Worm (Caenorhabditis elegans): Measurements from ENCODE around the gene klc-2.

klc-2 gene

DNA sequence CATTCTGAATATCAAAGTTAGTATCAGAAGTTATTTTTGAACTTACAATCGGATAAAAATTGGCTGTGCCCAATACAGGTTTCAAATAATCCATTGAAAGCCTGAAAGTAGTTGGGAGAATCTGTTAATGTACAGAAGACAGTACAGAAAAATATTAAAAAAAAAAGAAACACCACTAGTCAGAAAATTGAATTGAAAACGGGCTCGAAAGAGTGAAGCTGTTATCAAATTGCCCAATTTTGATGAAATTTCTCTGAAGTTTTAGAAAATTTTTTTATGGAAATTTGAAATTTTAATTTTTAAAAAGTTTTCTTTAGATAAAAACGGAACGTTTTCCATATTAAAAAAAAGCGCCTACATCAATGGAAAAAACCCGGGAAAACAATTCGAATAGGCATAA lies 14.1 kb downstream of the klc-2 start, which contains the start of gene C18C4.7:
Gene C18C4.7 (minus strand): TSS at position 101 of the 400 bp plus-strand sequence.
- TF ChIP-seq sea-2 (GFP tag; optimal IDR thresholded peaks at IDR 0.05) = no peak
- no peak for TF ChIP-seq lsy-12 (tag; optimal IDR thresholded peaks at IDR 0.05)
- TF ChIP-seq jun-1 (tag; optimal IDR thresholded peaks at IDR 0.05) = no peak
- TF ChIP-seq zag-1 (tag; optimal IDR thresholded peaks at IDR 0.05) = no peak
- TF ChIP-seq nhr-43 (tag; optimal IDR thresholded peaks at IDR 0.05; ENCODE audit: poor library complexity, severe bottlenecking) = no peak
- TF ChIP-seq pqm-1 (tag; optimal IDR thresholded peaks at IDR 0.05) = no peak

ce11 chrV:5559882-5560281 lies 21.3 kb downstream of the klc-2 start:
- TF ChIP-seq eor-1 (tag; optimal IDR thresholded peaks at IDR 0.05) = no peak
- TF ChIP-seq pha-4 (tag; optimal IDR thresholded peaks at IDR 0.05) = peak; percentile 50
- TF ChIP-seq ceh-16 (tag; optimal IDR thresholded peaks at IDR 0.05) = no peak
- TF ChIP-seq nhr-11 (tag; optimal IDR thresholded peaks at IDR 0.05) = no peak
- TF ChIP-seq unc-39 (tag; optimal IDR thresholded peaks at IDR 0.05) = no peak
- no peak for TF ChIP-seq lsy-12 (tag; optimal IDR thresholded peaks at IDR 0.05)
- no peak for TF ChIP-seq aly-2 (tag; optimal IDR thresholded peaks at IDR 0.05)
- TF ChIP-seq ceh-82 (tag; optimal IDR thresholded peaks at IDR 0.05) = no peak
- TF ChIP-seq ceh-28 (tag; optimal IDR thresholded peaks at IDR 0.05) = no peak
- TF ChIP-seq nhr-12 (tag; optimal IDR thresholded peaks at IDR 0.05) = no peak
- no peak for TF ChIP-seq fkh-2 (tag; optimal IDR thresholded peaks at IDR 0.05)
- TF ChIP-seq nhr-77 (tag; optimal IDR thresholded peaks at IDR 0.05) = no peak
- no peak for TF ChIP-seq nfya-1 (tag; optimal IDR thresholded peaks at IDR 0.05; ENCODE audit: insufficient read depth)
- no peak for TF ChIP-seq nhr-23 (tag; optimal IDR thresholded peaks at IDR 0.05)
- TF ChIP-seq elt-1 (tag; optimal IDR thresholded peaks at IDR 0.05) = no peak
- TF ChIP-seq nhr-237 (tag; optimal IDR thresholded peaks at IDR 0.05) = no peak
- no peak for TF ChIP-seq tbx-2 (tag; optimal IDR thresholded peaks at IDR 0.05)
- TF ChIP-seq elt-2 (tag; optimal IDR thresholded peaks at IDR 0.05) = peak; percentile 95
- TF ChIP-seq unc-62 (GFP tag; optimal IDR thresholded peaks at IDR 0.05) = no peak
- TF ChIP-seq nhr-25 (tag; optimal IDR thresholded peaks at IDR 0.05) = no peak
- no peak for TF ChIP-seq nhr-67 (tag; optimal IDR thresholded peaks at IDR 0.05)
- peak; percentile 94 for TF ChIP-seq pqm-1 (tag; optimal IDR thresholded peaks at IDR 0.05)
- TF ChIP-seq ztf-4 (tag; optimal IDR thresholded peaks at IDR 0.05) = no peak
- TF ChIP-seq ztf-11 (tag; optimal IDR thresholded peaks at IDR 0.05) = no peak
- no peak for TF ChIP-seq mml-1 (tag; optimal IDR thresholded peaks at IDR 0.05)
- no peak for TF ChIP-seq fos-1 (tag; optimal IDR thresholded peaks at IDR 0.05)
- no peak for TF ChIP-seq ama-1 (optimal IDR thresholded peaks at IDR 0.05)
- peak; percentile 4 for TF ChIP-seq jun-1 (tag; optimal IDR thresholded peaks at IDR 0.05)

ce11 chrV:5558590-5558989 lies 22.6 kb downstream of the klc-2 start, which contains the start of gene glb-5:
Gene glb-5 (plus strand): TSS chrV:5558890.
- TF ChIP-seq fkh-10 (GFP tag; optimal IDR thresholded peaks at IDR 0.05) (no peak), elt-2 (tag; optimal IDR thresholded peaks at IDR 0.05) (peak; percentile 24), nhr-43 (tag; optimal IDR thresholded peaks at IDR 0.05; ENCODE audit: poor library complexity, severe bottlenecking) (no peak), mml-1 (tag; optimal IDR thresholded peaks at IDR 0.05) (no peak)

ce11 chrV:5548497-5548896 lies 32.7 kb downstream of the klc-2 start:
- TF ChIP-seq elt-2 (tag; optimal IDR thresholded peaks at IDR 0.05) = no peak
- TF ChIP-seq aly-2 (tag; optimal IDR thresholded peaks at IDR 0.05) = no peak
- TF ChIP-seq lin-15B (tag; optimal IDR thresholded peaks at IDR 0.05) = no peak
- no peak for TF ChIP-seq unc-62 (GFP tag; optimal IDR thresholded peaks at IDR 0.05)
- TF ChIP-seq mdl-1 (tag; optimal IDR thresholded peaks at IDR 0.05) = no peak
- no peak for TF ChIP-seq nhr-76 (tag; optimal IDR thresholded peaks at IDR 0.05)
- TF ChIP-seq jun-1 (tag; optimal IDR thresholded peaks at IDR 0.05) = no peak
- TF ChIP-seq snpc-4 (tag; optimal IDR thresholded peaks at IDR 0.05) = no peak
- no peak for TF ChIP-seq nhr-43 (tag; optimal IDR thresholded peaks at IDR 0.05; ENCODE audit: poor library complexity, severe bottlenecking)
- TF ChIP-seq zag-1 (tag; optimal IDR thresholded peaks at IDR 0.05) = no peak
- no peak for TF ChIP-seq nhr-77 (tag; optimal IDR thresholded peaks at IDR 0.05)
- TF ChIP-seq nhr-11 (tag; optimal IDR thresholded peaks at IDR 0.05) = no peak
- no peak for TF ChIP-seq lin-39 (tag; optimal IDR thresholded peaks at IDR 0.05)

All from whole organism, L3 larva.